Fruit fly (Drosophila melanogaster) whole organism, embryonic: ENCODE results near the gene CG44040.
A peak's percentile ranks its signal among the peaks of the same experiment; 100 is the strongest.

Experiments used
- B-H1 ChIP-seq: fragments of 200-800 bp; sonication (Bioruptor generic); IDR thresholded peaks from 3 replicates; pipeline ENCODE4 v1.3.6; 2022; ENCODE audit warnings: missing biosample characterization, missing genetic modification characterization
- B-H2 ChIP-seq: fragments of 200-800 bp; sonication (Bioruptor generic); optimal IDR thresholded peaks from 2 replicates; lab custom pipeline; 2018; ENCODE audit warnings: missing biosample characterization, mild to moderate bottlenecking, missing genetic modification characterization
- CG10147 ChIP-seq: fragments of 200-800 bp; sonication (Bioruptor generic); optimal IDR thresholded peaks from 2 replicates; lab custom pipeline; 2019; ENCODE audit warnings: missing biosample characterization, mild to moderate bottlenecking, missing genetic modification characterization, moderate library complexity
- CG10462 ChIP-seq: fragments of 200-800 bp; sonication (Bioruptor generic); optimal IDR thresholded peaks from 2 replicates; lab custom pipeline; 2016; ENCODE audit warnings: missing biosample characterization, missing genetic modification characterization
- CG10543 ChIP-seq: fragments of 200-800 bp; sonication (Bioruptor generic); optimal IDR thresholded peaks from 3 replicates; lab custom pipeline; 2017; ENCODE audit warnings: missing biosample characterization, mild to moderate bottlenecking, missing genetic modification characterization, moderate library complexity
- CG10959 ChIP-seq: fragments of 200-800 bp; sonication (Bioruptor generic); IDR thresholded peaks from 2 replicates; pipeline ENCODE4 v1.3.6; 2022; ENCODE audit warnings: missing biosample characterization, missing genetic modification characterization
- CG10979 ChIP-seq: fragments of 200-800 bp; sonication (Bioruptor generic); optimal IDR thresholded peaks from 2 replicates; lab custom pipeline; 2018; ENCODE audit warnings: missing biosample characterization, mild to moderate bottlenecking, missing genetic modification characterization, moderate library complexity
- CG11085 ChIP-seq: fragments of 200-800 bp; sonication (Bioruptor generic); IDR thresholded peaks from 2 replicates; pipeline ENCODE4 v1.3.6; 2022; ENCODE audit warnings: missing biosample characterization, missing genetic modification characterization
- CG12219 ChIP-seq: fragments of 200-800 bp; sonication (Bioruptor generic); optimal IDR thresholded peaks from 3 replicates; lab custom pipeline; 2018; ENCODE audit warnings: missing biosample characterization, mild to moderate bottlenecking, missing genetic modification characterization
- CG12391 ChIP-seq: fragments of 200-800 bp; sonication (Bioruptor generic); optimal IDR thresholded peaks from 3 replicates; lab custom pipeline; 2018; ENCODE audit warnings: missing biosample characterization, mild to moderate bottlenecking, missing genetic modification characterization, moderate library complexity
- CG13624 ChIP-seq: fragments of 200-800 bp; sonication (Bioruptor generic); optimal IDR thresholded peaks from 2 replicates; lab custom pipeline; 2016; ENCODE audit warnings: missing biosample characterization, missing genetic modification characterization
- CG17361 ChIP-seq: fragments of 200-800 bp; sonication (Bioruptor generic); IDR thresholded peaks from 3 replicates; pipeline ENCODE4 v1.3.6; 2022; ENCODE audit warnings: missing biosample characterization, missing genetic modification characterization
- CG1792 ChIP-seq: fragments of 200-800 bp; sonication (Bioruptor generic); optimal IDR thresholded peaks from 2 replicates; lab custom pipeline; 2016; ENCODE audit warnings: missing biosample characterization, missing genetic modification characterization
- CG31441 ChIP-seq: fragments of 200-800 bp; sonication (Bioruptor generic); IDR thresholded peaks from 2 replicates; pipeline ENCODE4 v1.3.6; 2022; ENCODE audit warnings: missing biosample characterization, missing genetic modification characterization
- CG32772 ChIP-seq: fragments of 200-800 bp; sonication (Bioruptor generic); IDR thresholded peaks from 2 replicates; pipeline ENCODE4 v1.3.6; 2022; ENCODE audit warnings: missing biosample characterization, missing genetic modification characterization
- CG34224 ChIP-seq: fragments of 200-800 bp; sonication (Bioruptor generic); IDR thresholded peaks from 3 replicates; pipeline ENCODE4 v1.3.6; 2022; ENCODE audit warnings: missing biosample characterization, missing genetic modification characterization; ENCODE audit not compliant: partially characterized antibody
- CG3847 ChIP-seq: fragments of 200-800 bp; sonication (Bioruptor generic); IDR thresholded peaks from 2 replicates; pipeline ENCODE4 v1.3.6; 2022; ENCODE audit warnings: missing biosample characterization, missing genetic modification characterization
- CG4854 ChIP-seq: fragments of 200-800 bp; sonication (Bioruptor generic); optimal IDR thresholded peaks from 2 replicates; lab custom pipeline; 2016; ENCODE audit warnings: missing biosample characterization, missing genetic modification characterization, inconsistent platforms
- CG6254 ChIP-seq: fragments of 200-800 bp; sonication (Bioruptor generic); optimal IDR thresholded peaks from 3 replicates; lab custom pipeline; 2017; ENCODE audit warnings: mild to moderate bottlenecking, missing biosample characterization, missing genetic modification reagents, missing genetic modification characterization
- CG6813 ChIP-seq: fragments of 200-800 bp; sonication (Bioruptor generic); optimal IDR thresholded peaks from 2 replicates; lab custom pipeline; 2017; ENCODE audit warnings: missing biosample characterization, missing genetic modification characterization, mild to moderate bottlenecking, moderate library complexity, missing genetic modification reagents
- CG6854 ChIP-seq: fragments of 200-800 bp; sonication (Bioruptor generic); optimal IDR thresholded peaks from 3 replicates; lab custom pipeline; 2017; ENCODE audit warnings: missing biosample characterization, mild to moderate bottlenecking, missing genetic modification characterization
- CG7271 ChIP-seq: fragments of 200-800 bp; sonication (Bioruptor generic); optimal IDR thresholded peaks from 2 replicates; lab custom pipeline; 2018; ENCODE audit warnings: missing biosample characterization, mild to moderate bottlenecking, missing genetic modification characterization, moderate library complexity
- CG7357 ChIP-seq: fragments of 200-800 bp; sonication (Bioruptor generic); IDR thresholded peaks from 3 replicates; pipeline ENCODE4 v1.3.6; 2022; ENCODE audit warnings: missing biosample characterization, missing genetic modification characterization
- CG9215 ChIP-seq: fragments of 200-800 bp; sonication (Bioruptor generic); IDR thresholded peaks from 2 replicates; pipeline ENCODE4 v1.3.6; 2022; ENCODE audit warnings: missing biosample characterization, missing genetic modification characterization
- CkIIα-i1 ChIP-seq: fragments of 200-800 bp; sonication (Bioruptor generic); IDR thresholded peaks from 2 replicates; pipeline ENCODE4 v1.3.6; 2022; ENCODE audit warnings: missing biosample characterization, missing genetic modification characterization
- Dip3 ChIP-seq: fragments of 200-800 bp; sonication (Bioruptor generic); optimal IDR thresholded peaks from 3 replicates; lab custom pipeline; 2016; ENCODE audit warnings: missing biosample characterization, missing genetic modification characterization
- E2f2 ChIP-seq: fragments of 200-800 bp; sonication (Bioruptor generic); IDR thresholded peaks from 2 replicates; pipeline ENCODE4 v1.3.6; 2022; ENCODE audit warnings: missing biosample characterization, missing genetic modification characterization
- ERR ChIP-seq: fragments of 200-800 bp; sonication (Bioruptor generic); optimal IDR thresholded peaks from 2 replicates; lab custom pipeline; 2016; ENCODE audit warnings: missing biosample characterization, missing genetic modification characterization
- Ets97D ChIP-seq: fragments of 200-800 bp; sonication (Bioruptor generic); optimal IDR thresholded peaks from 3 replicates; lab custom pipeline; 2016; ENCODE audit warnings: missing biosample characterization, missing genetic modification characterization
- Gug ChIP-seq: fragments of 200-800 bp; sonication (Bioruptor generic); IDR thresholded peaks from 4 replicates; pipeline ENCODE4 v1.3.6; 2022; ENCODE audit warnings: missing biosample characterization, missing genetic modification characterization
- Hand ChIP-seq: fragments of 200-800 bp; sonication (Bioruptor generic); optimal IDR thresholded peaks from 2 replicates; lab custom pipeline; 2017; ENCODE audit warnings: mild to moderate bottlenecking, missing biosample characterization, missing genetic modification reagents, missing genetic modification characterization
- MESR4 ChIP-seq: fragments of 200-800 bp; sonication (Bioruptor generic); optimal IDR thresholded peaks from 2 replicates; lab custom pipeline; 2018; ENCODE audit warnings: missing biosample characterization, mild to moderate bottlenecking, missing genetic modification characterization, moderate library complexity
- Max ChIP-seq: fragments of 200-800 bp; sonication (Bioruptor generic); optimal IDR thresholded peaks from 2 replicates; lab custom pipeline; 2016; ENCODE audit warnings: missing biosample characterization, mild to moderate bottlenecking, missing genetic modification characterization
- Pdp1 ChIP-seq, 2 experiments: fragments of 200-800 bp; sonication (Bioruptor generic); optimal IDR thresholded peaks; 3 replicates each; lab custom pipeline; 2016; ENCODE audit warnings: missing biosample characterization in 2 of 2, missing genetic modification characterization in 2 of 2, mild to moderate bottlenecking in 1 of 2, moderate library complexity in 1 of 2
- amos ChIP-seq: fragments of 200-800 bp; sonication (Bioruptor generic); IDR thresholded peaks from 2 replicates; pipeline ENCODE4 v1.3.6; 2022; ENCODE audit warnings: missing biosample characterization, missing genetic modification characterization; ENCODE audit not compliant: partially characterized antibody
- ato ChIP-seq: fragments of 200-800 bp; sonication (Bioruptor generic); IDR thresholded peaks from 2 replicates; pipeline ENCODE4 v1.3.6; 2022; ENCODE audit warnings: missing biosample characterization, missing genetic modification characterization; ENCODE audit not compliant: partially characterized antibody
- da ChIP-seq: fragments of 200-800 bp; sonication (Bioruptor generic); optimal IDR thresholded peaks from 2 replicates; lab custom pipeline; 2016; ENCODE audit warnings: missing biosample characterization, missing genetic modification characterization
- ewg ChIP-seq: fragments of 200-800 bp; sonication (Bioruptor generic); optimal IDR thresholded peaks from 3 replicates; lab custom pipeline; 2017; ENCODE audit warnings: mild to moderate bottlenecking, missing biosample characterization, missing genetic modification reagents, missing genetic modification characterization
- gce ChIP-seq: fragments of 200-800 bp; sonication (Bioruptor generic); IDR thresholded peaks from 3 replicates; pipeline ENCODE4 v1.3.6; 2022; ENCODE audit warnings: missing biosample characterization, missing genetic modification characterization
- grau ChIP-seq: fragments of 200-800 bp; optimal IDR thresholded peaks from 3 replicates; lab custom pipeline; 2019; ENCODE audit warnings: missing biosample characterization, mild to moderate bottlenecking, missing genetic modification characterization, moderate library complexity
- kah ChIP-seq: fragments of 200-800 bp; sonication (Bioruptor generic); optimal IDR thresholded peaks from 2 replicates; lab custom pipeline; 2018; ENCODE audit warnings: missing biosample characterization, mild to moderate bottlenecking, missing genetic modification characterization
- knrl ChIP-seq: fragments of 200-800 bp; sonication (Bioruptor generic); IDR thresholded peaks from 3 replicates; pipeline ENCODE4 v1.3.6; 2022; ENCODE audit warnings: missing biosample characterization, missing genetic modification characterization; ENCODE audit not compliant: partially characterized antibody
- nmo ChIP-seq: fragments of 200-800 bp; sonication (Bioruptor generic); optimal IDR thresholded peaks from 2 replicates; lab custom pipeline; 2018; ENCODE audit warnings: missing biosample characterization, mild to moderate bottlenecking, missing genetic modification characterization, moderate library complexity
- scrt ChIP-seq: fragments of 200-800 bp; sonication (Bioruptor generic); optimal IDR thresholded peaks from 2 replicates; lab custom pipeline; 2018; ENCODE audit warnings: missing biosample characterization, mild to moderate bottlenecking, missing genetic modification characterization, moderate library complexity
- sd ChIP-seq: fragments of 200-800 bp; sonication (Bioruptor generic); optimal IDR thresholded peaks from 3 replicates; lab custom pipeline; 2018; ENCODE audit warnings: missing biosample characterization, mild to moderate bottlenecking, missing genetic modification characterization, moderate library complexity
- sob ChIP-seq: fragments of 200-800 bp; sonication (Bioruptor generic); IDR thresholded peaks from 2 replicates; pipeline ENCODE4 v1.3.6; 2022; ENCODE audit warnings: missing biosample characterization, missing genetic modification characterization
- tna ChIP-seq: fragments of 200-800 bp; sonication (Bioruptor generic); IDR thresholded peaks from 2 replicates; pipeline ENCODE4 v1.3.6; 2022; ENCODE audit warnings: missing biosample characterization, missing genetic modification characterization; ENCODE audit not compliant: partially characterized antibody
- yki ChIP-seq: fragments of >200 bp; optimal IDR thresholded peaks from 3 replicates; lab custom pipeline; 2018

The CG44040 gene

DNA sequence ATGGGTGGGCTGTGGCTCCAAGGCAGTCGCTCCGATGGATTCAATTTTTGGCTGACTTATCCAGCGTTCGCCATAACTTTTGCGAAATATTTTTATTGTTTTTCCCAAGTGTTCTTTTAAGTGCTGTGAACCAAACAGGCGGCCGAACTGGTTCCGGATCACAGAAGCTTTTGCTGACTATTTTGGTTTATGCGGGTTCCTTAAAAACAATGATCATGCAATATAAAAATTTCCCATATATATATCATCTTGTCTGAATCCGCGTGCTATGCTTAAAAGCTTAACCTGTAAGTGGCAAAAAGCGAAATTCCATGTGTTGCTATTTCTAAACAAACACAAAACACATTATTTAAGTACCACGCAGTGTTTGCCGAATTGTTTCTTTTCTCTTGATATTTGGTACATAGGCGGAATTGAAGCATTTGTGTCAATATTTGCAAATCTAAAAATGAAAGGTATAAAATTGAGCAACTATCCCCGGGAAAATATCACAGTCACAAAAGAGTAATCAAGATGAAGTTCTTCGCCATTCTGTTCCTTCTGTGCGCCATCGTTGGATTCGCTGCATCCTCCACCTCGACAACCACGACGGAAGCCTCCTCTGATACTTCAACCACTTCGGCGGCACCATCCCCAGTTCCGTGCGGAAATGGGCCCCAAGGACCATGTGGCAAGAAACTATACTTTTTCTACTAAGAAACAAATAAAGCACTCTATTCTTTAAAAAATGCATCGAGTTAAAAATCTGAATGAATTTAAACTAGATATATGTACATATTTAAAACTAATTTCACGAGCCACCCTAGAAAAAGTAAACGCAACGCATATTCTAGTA lies at the start of gene CG44040, which contains the start of gene CG6276 (continued):
- TF ChIP-seq ato (GFP tag; lab: Robert Waterston, UW) (no peak), CG10462 (GFP tag; lab: Kevin White, UChicago) (peak; percentile 22), Max (GFP tag; lab: Kevin White, UChicago) (peak; percentile 11), CG31441 (peak; percentile 39), CG6854 (no peak), da (no peak), nmo (GFP tag; lab: Kevin White, UChicago) (peak; percentile 34), Hand (GFP tag; lab: Kevin White, UChicago) (peak; percentile 57), E2f2 (GFP tag; lab: Robert Waterston, UW) (no peak), CG13624 (peak; percentile 73), CG10543 (GFP tag; lab: Kevin White, UChicago) (peak; percentile 69), amos (GFP tag; lab: Robert Waterston, UW) (peak; percentile 19; the same call in 1 of the 2 replicates), CG1792 (GFP tag; lab: Kevin White, UChicago) (peak; percentile 63), CG34224 (GFP tag; lab: Robert Waterston, UW) (no peak), B-H1 (no peak; the same call in 2 of the 3 replicates), CG10959 (no peak), CG7271 (tag; lab: Kevin White, UChicago) (no peak), MESR4 (GFP tag; lab: Kevin White, UChicago) (peak; percentile 63), B-H2 (GFP tag; lab: Kevin White, UChicago) (peak; percentile 45), CkIIα-i1 (no peak), CG6254 (GFP tag; lab: Kevin White, UChicago) (no peak), Dip3 (GFP tag; lab: Kevin White, UChicago) (peak; percentile 9), CG11085 (no peak), CG17361 (GFP tag; lab: Robert Waterston, UW) (peak; percentile 67), Ets97D (GFP tag; lab: Kevin White, UChicago) (peak; percentile 28), gce (GFP tag; lab: Robert Waterston, UW) (no peak), sd (tag; lab: Kevin White, UChicago) (peak; percentile 14), scrt (GFP tag; lab: Kevin White, UChicago) (no peak), CG4854 (GFP tag; lab: Kevin White, UChicago) (peak; percentile 25), CG10147 (GFP tag; lab: Kevin White, UChicago) (peak; percentile 32), CG32772 (GFP tag; lab: Robert Waterston, UW) (peak; percentile 24; the same call in 1 of the 2 replicates), tna (GFP tag; lab: Robert Waterston, UW) (no peak), sob (GFP tag; lab: Robert Waterston, UW) (peak; percentile 56), grau (tag; lab: Kevin White, UChicago) (peak; percentile 54), yki (lab: Kevin White, UChicago) (no peak), Pdp1 (GFP tag; optimal IDR thresholded peaks at IDR 0.05; lab: Kevin White, UChicago) (peak; percentile 34 to 48), CG10979 (tag; lab: Kevin White, UChicago) (peak; percentile 23), ERR (no peak), knrl (GFP tag; lab: Robert Waterston, UW) (no peak), CG7357 (GFP tag; lab: Robert Waterston, UW) (no peak), ewg (GFP tag; lab: Kevin White, UChicago) (no peak), kah (GFP tag; lab: Kevin White, UChicago) (no peak), CG12219 (GFP tag; lab: Kevin White, UChicago) (peak; percentile 22), CG12391 (tag; lab: Kevin White, UChicago) (peak; percentile 49), CG3847 (GFP tag; lab: Robert Waterston, UW) (no peak), Gug (GFP tag; lab: Robert Waterston, UW) (peak; percentile 19; the same call in 1 of the 4 replicates), CG9215 (peak; percentile 46; the same call in 1 of the 2 replicates), CG6813 (peak; percentile 36)
